Fruit fly (Drosophila melanogaster): ENCODE results near the gene Spn28Dc.

Gene Spn28Dc

DNA sequence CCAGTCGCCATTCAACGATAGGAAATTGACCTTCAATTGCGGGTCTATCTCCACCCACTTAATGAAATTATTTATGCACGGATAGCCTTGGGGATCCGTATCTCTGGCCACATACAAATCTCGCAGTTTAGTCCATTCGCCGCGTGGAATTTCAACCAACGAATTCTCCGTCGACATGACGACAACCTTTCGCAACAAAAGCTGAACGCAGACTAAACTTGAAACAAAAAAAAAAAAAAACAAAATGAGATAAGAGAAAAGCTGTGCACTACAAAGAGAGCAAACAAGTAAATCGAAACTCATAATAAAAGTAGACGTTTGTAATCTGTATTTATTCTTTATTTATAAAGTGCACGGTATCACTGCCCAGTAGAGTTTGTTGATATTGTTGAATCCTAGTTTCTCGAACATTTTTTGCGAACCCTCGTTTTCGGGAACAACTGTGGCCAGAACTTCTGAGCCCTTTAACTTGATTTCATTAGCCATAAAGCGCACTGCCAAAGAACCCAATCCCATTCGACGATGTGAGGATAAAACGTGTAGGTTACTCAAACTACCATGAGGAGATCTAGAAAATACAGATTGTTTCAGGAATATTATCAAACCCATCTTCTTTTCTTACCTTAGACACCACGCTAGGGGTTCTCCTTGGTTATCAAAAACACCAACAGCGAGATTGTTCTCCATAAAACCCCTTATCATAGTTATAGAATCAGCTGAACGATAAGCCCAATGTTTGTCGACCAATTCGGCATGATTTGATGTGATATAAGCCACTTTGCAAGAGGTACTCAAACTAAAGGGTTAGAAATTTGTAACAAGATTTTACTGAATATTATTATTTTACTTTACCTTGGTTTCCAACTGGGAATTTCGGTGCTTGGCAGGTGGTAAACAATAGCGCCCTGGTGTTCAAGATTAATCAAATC is 2.5 kb upstream of the Spn28Dc start, which contains the start of gene CG12560:
Gene CG12560, minus strand, starts transcription at position 195 of the 929 bp plus-strand sequence.
- no peak for TF ChIP-seq fd59A (GFP tag; optimal IDR thresholded peaks at IDR 0.05)
- TF ChIP-seq net (GFP tag; optimal IDR thresholded peaks at IDR 0.05) = peak; percentile 55
- TF ChIP-seq CG34406 (GFP tag; optimal IDR thresholded peaks at IDR 0.05) = no peak
- TF ChIP-seq eg (GFP tag; IDR thresholded peaks at IDR 0.05) = peak; percentile 79; the same call in 2 of the 3 replicates
- TF ChIP-seq CG16779 (tag; optimal IDR thresholded peaks at IDR 0.05) = peak; percentile 57
- TF ChIP-seq dac (GFP tag; optimal IDR thresholded peaks at IDR 0.05) = peak; percentile 10
- peak; percentile 32 to 44 for TF ChIP-seq ss (GFP tag; optimal IDR thresholded peaks at IDR 0.05)
- TF ChIP-seq Sox14 (GFP tag; optimal IDR thresholded peaks at IDR 0.05) = peak; percentile 34
- TF ChIP-seq vri (GFP tag; optimal IDR thresholded peaks at IDR 0.05) = peak; percentile 34
- TF ChIP-seq CG6163 (GFP tag; IDR thresholded peaks at IDR 0.05) = peak; percentile 59; the same call in 2 of the 3 replicates
- TF ChIP-seq Eip75B (GFP tag; optimal IDR thresholded peaks at IDR 0.05) = peak; percentile 21
- no peak for TF ChIP-seq CG11294 (GFP tag; IDR thresholded peaks at IDR 0.05)
- TF ChIP-seq CG1621 (tag; optimal IDR thresholded peaks at IDR 0.05) = peak; percentile 48
- TF ChIP-seq Eip78C (GFP tag) = peak; percentile 60
- no peak for TF ChIP-seq achi (GFP tag; optimal IDR thresholded peaks at IDR 0.05)
- TF ChIP-seq CG3032 (tag; optimal IDR thresholded peaks at IDR 0.05) = no peak
- no peak for TF ChIP-seq OdsH (GFP tag; optimal IDR thresholded peaks at IDR 0.05)
- peak; percentile 67 for TF ChIP-seq svp (GFP tag)
- TF ChIP-seq Blimp-1 (GFP tag; optimal IDR thresholded peaks at IDR 0.05) = no peak
- peak; percentile 46 for TF ChIP-seq CG6276 (GFP tag; optimal IDR thresholded peaks at IDR 0.05)
- peak; percentile 26 for TF ChIP-seq fkh (GFP tag; optimal IDR thresholded peaks at IDR 0.05)
- TF ChIP-seq cyc (GFP tag; optimal IDR thresholded peaks at IDR 0.05) = no peak
- peak; percentile 61; the same call in 2 of the 3 replicates for TF ChIP-seq CG8119 (GFP tag; IDR thresholded peaks at IDR 0.05)
- TF ChIP-seq Sox102F (GFP tag; optimal IDR thresholded peaks at IDR 0.05) = peak; percentile 9
- peak; percentile 15 for TF ChIP-seq CG6792 (GFP tag; optimal IDR thresholded peaks at IDR 0.05)
- TF ChIP-seq CG10669 (GFP tag; optimal IDR thresholded peaks at IDR 0.05) = no peak
- no peak for TF ChIP-seq CG10631 (GFP tag; optimal IDR thresholded peaks at IDR 0.05)
- TF ChIP-seq Ets21C (GFP tag; optimal IDR thresholded peaks at IDR 0.05) = no peak
- TF ChIP-seq CG11762 (GFP tag; optimal IDR thresholded peaks at IDR 0.05; ENCODE audit: insufficient read depth) = no peak
- no peak for TF ChIP-seq salr (GFP tag; optimal IDR thresholded peaks at IDR 0.05)
- no peak for TF ChIP-seq CG32006 (GFP tag; optimal IDR thresholded peaks at IDR 0.05)
- peak; percentile 13 for TF ChIP-seq CG6854 (GFP tag; optimal IDR thresholded peaks at IDR 0.05)
- peak; percentile 1 for TF ChIP-seq Ets96B (tag; optimal IDR thresholded peaks at IDR 0.05)
- no peak for TF ChIP-seq CG4318 (GFP tag; optimal IDR thresholded peaks at IDR 0.05)
- no peak for TF ChIP-seq CG11902 (GFP tag; optimal IDR thresholded peaks at IDR 0.05)
- TF ChIP-seq CG6808 (GFP tag; optimal IDR thresholded peaks at IDR 0.05) = peak; percentile 18
- TF ChIP-seq CG15336 (GFP tag; IDR thresholded peaks at IDR 0.05) = peak; percentile 34; the same call in 1 of the 2 replicates
- no peak for TF ChIP-seq Hr39 (GFP tag; optimal IDR thresholded peaks at IDR 0.05)
- peak; percentile 12 for TF ChIP-seq dsx (GFP tag; optimal IDR thresholded peaks at IDR 0.05; ENCODE audit: poor library complexity, severe bottlenecking)
- peak; percentile 16 for TF ChIP-seq Lpt (GFP tag; optimal IDR thresholded peaks at IDR 0.05)
- TF ChIP-seq Smox (GFP tag; optimal IDR thresholded peaks at IDR 0.05) = no peak
- TF ChIP-seq CG8632 (GFP tag; optimal IDR thresholded peaks at IDR 0.05) = no peak
